Fruit fly (Drosophila melanogaster) whole organism, prepupa: ENCODE measurements around the gene nanos.

ENCODE experiments used
- Smox ChIP-seq: fragments of 200-800 bp; sonication (Bioruptor generic); optimal IDR thresholded peaks from 3 replicates; lab custom pipeline; 2016; ENCODE audit warnings: missing biosample characterization, missing genetic modification characterization
- dac ChIP-seq: fragments of 200-800 bp; sonication (Bioruptor generic); optimal IDR thresholded peaks from 2 replicates; lab custom pipeline; 2017; ENCODE audit warnings: missing biosample characterization, mild to moderate bottlenecking, missing genetic modification characterization

DNA sequence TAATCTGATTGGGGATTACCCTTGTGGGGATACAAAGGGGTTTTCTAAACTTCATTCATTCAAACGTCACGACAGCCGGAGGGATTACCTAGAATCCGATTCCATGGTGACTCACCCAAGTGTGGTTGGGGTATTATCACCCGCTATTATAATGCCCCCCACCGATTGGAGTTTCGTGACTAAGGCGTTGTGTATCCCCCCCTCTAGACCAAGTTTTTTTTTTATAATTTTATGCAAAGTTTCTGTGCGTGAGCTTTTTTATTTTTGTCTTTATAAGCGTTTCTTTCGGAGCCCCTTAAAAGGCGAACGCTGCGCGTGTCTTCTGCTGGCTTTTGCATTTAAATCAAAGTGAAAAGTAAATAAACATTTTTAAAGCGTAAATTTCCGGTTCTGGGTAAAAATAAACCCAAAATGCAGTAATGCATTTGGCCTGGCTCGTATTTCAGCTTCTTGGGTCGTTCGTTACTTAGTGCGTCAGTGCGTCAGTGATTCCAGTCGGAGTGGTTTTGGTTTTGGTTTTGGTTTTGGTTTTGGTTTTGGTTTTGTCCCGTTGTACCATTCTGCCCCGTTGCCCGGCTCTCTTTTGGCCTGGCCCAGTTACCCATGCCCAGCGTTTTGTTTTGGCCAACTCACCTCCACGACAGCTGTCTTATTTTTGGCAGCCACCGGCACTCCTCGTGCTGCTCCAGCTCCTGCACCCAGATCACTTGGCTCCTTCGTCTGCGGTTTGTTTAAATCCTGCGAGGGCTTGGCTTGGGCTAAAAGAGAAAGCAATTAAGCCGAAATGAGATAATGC, 6.0 kb upstream of the nanos start:
- TF ChIP-seq dac (GFP tag; lab: Kevin White, UChicago) = no peak
- TF ChIP-seq Smox (GFP tag; lab: Kevin White, UChicago) = no peak
